Worm (Caenorhabditis elegans) whole organism, L3 larva: ENCODE data around the gene srx-119.

Source experiments
- aly-2 ChIP-seq: fragments of 150-350 bp; optimal IDR thresholded peaks from 2 replicates; lab custom pipeline; 2014; ENCODE audit warnings: missing biosample characterization, missing genetic modification characterization
- ama-1 ChIP-seq: fragments of 150-350 bp; optimal IDR thresholded peaks from 2 replicates; lab custom pipeline; 2018
- ceh-16 ChIP-seq: sonication (generic microtip); optimal IDR thresholded peaks from 2 replicates; lab custom pipeline; 2017; ENCODE audit warnings: missing biosample characterization, missing genetic modification characterization
- ceh-82 ChIP-seq: fragments of 150-350 bp; optimal IDR thresholded peaks from 2 replicates; lab custom pipeline; 2014; ENCODE audit warnings: missing biosample characterization, missing genetic modification characterization
- ceh-9 ChIP-seq: sonication (generic microtip); optimal IDR thresholded peaks from 2 replicates; lab custom pipeline; 2018; ENCODE audit warnings: missing biosample characterization, missing genetic modification characterization
- daf-12 ChIP-seq: fragments of 150-350 bp; optimal IDR thresholded peaks from 2 replicates; lab custom pipeline; 2014; ENCODE audit warnings: missing biosample characterization, missing genetic modification reagents, missing genetic modification characterization
- egl-27 ChIP-seq: sonication (generic microtip); optimal IDR thresholded peaks from 4 replicates; lab custom pipeline; 2017; ENCODE audit warnings: missing biosample characterization, missing genetic modification reagents, missing genetic modification characterization
- elt-1 ChIP-seq: fragments of 150-350 bp; optimal IDR thresholded peaks from 2 replicates; lab custom pipeline; 2014; ENCODE audit warnings: missing biosample characterization, missing genetic modification characterization
- elt-2 ChIP-seq: sonication (generic microtip); optimal IDR thresholded peaks from 2 replicates; lab custom pipeline; 2016; ENCODE audit warnings: missing genetic modification reagents, mild to moderate bottlenecking, missing genetic modification characterization, missing compliant biosample characterization
- elt-3 ChIP-seq, 3 experiments: fragments of 150-350 bp in 1 of 3; sonication (generic microtip) in 2 of 3; optimal IDR thresholded peaks; 2 replicates in 2 of 3; 4 replicates in 1 of 3; lab custom pipeline; 2014 to 2017; ENCODE audit warnings: missing biosample characterization in 3 of 3, missing genetic modification characterization in 3 of 3
- eor-1 ChIP-seq, 2 experiments: fragments of 150-350 bp; optimal IDR thresholded peaks; 2 replicates each; lab custom pipeline; 2014 to 2018; ENCODE audit warnings: missing biosample characterization in 2 of 2, missing genetic modification characterization in 2 of 2
- fkh-2 ChIP-seq: fragments of 150-350 bp; optimal IDR thresholded peaks from 2 replicates; lab custom pipeline; 2014; ENCODE audit warnings: missing biosample characterization, missing genetic modification reagents, missing genetic modification characterization
- jun-1 ChIP-seq: fragments of 150-350 bp; optimal IDR thresholded peaks from 2 replicates; lab custom pipeline; 2014; ENCODE audit warnings: missing biosample characterization, missing genetic modification reagents, missing genetic modification characterization
- lin-15B ChIP-seq: fragments of 150-350 bp; optimal IDR thresholded peaks from 2 replicates; lab custom pipeline; 2014; ENCODE audit warnings: missing biosample characterization, missing genetic modification characterization
- lin-39 ChIP-seq: fragments of 150-350 bp; optimal IDR thresholded peaks from 2 replicates; lab custom pipeline; 2018; ENCODE audit warnings: missing biosample characterization, missing genetic modification reagents, missing genetic modification characterization
- nfya-1 ChIP-seq: sonication (generic microtip); optimal IDR thresholded peaks from 2 replicates; lab custom pipeline; 2017; ENCODE audit warnings: missing genetic modification characterization, mild to moderate bottlenecking, missing compliant biosample characterization, antibody characterized with exemption, moderate library complexity; ENCODE audit not compliant: insufficient read depth
- nhr-12 ChIP-seq: fragments of 150-350 bp; optimal IDR thresholded peaks from 2 replicates; lab custom pipeline; 2014; ENCODE audit warnings: missing biosample characterization, missing genetic modification characterization
- nhr-23 ChIP-seq: fragments of 150-350 bp; optimal IDR thresholded peaks from 2 replicates; lab custom pipeline; 2014; ENCODE audit warnings: missing biosample characterization, missing genetic modification reagents, missing genetic modification characterization
- nhr-237 ChIP-seq: fragments of 150-350 bp; optimal IDR thresholded peaks from 2 replicates; lab custom pipeline; 2014; ENCODE audit warnings: missing biosample characterization, missing genetic modification characterization
- nhr-25 ChIP-seq: sonication (generic microtip); optimal IDR thresholded peaks from 2 replicates; lab custom pipeline; 2017; ENCODE audit warnings: missing biosample characterization, missing genetic modification characterization
- nhr-28 ChIP-seq: fragments of 150-350 bp; optimal IDR thresholded peaks from 2 replicates; lab custom pipeline; 2014; ENCODE audit warnings: missing biosample characterization, missing genetic modification characterization
- nhr-43 ChIP-seq: sonication (generic microtip); optimal IDR thresholded peaks from 2 replicates; lab custom pipeline; 2016; ENCODE audit warnings: mild to moderate bottlenecking, missing genetic modification characterization, missing compliant biosample characterization; ENCODE audit not compliant: poor library complexity, severe bottlenecking
- nhr-67 ChIP-seq: fragments of 150-350 bp; optimal IDR thresholded peaks from 2 replicates; lab custom pipeline; 2014; ENCODE audit warnings: missing biosample characterization, missing genetic modification characterization
- nhr-76 ChIP-seq: fragments of 150-350 bp; sonication (generic microtip); optimal IDR thresholded peaks from 5 replicates; lab custom pipeline; 2014; ENCODE audit warnings: missing biosample characterization, missing genetic modification characterization
- pha-4 ChIP-seq: fragments of 150-350 bp; optimal IDR thresholded peaks from 2 replicates; lab custom pipeline; 2014; ENCODE audit warnings: missing biosample characterization, missing genetic modification reagents, missing genetic modification characterization
- skn-1 ChIP-seq: fragments of 150-350 bp; optimal IDR thresholded peaks from 2 replicates; lab custom pipeline; 2014; ENCODE audit warnings: missing biosample characterization, missing genetic modification characterization
- tbx-2 ChIP-seq: sonication (generic microtip); optimal IDR thresholded peaks from 2 replicates; lab custom pipeline; 2016; ENCODE audit warnings: mild to moderate bottlenecking, missing genetic modification characterization, missing compliant biosample characterization
- unc-39 ChIP-seq: sonication (generic microtip); optimal IDR thresholded peaks from 4 replicates; lab custom pipeline; 2017; ENCODE audit warnings: missing biosample characterization, missing genetic modification characterization
- unc-62 ChIP-seq: fragments of 150-350 bp; sonication (generic microtip); optimal IDR thresholded peaks from 4 replicates; lab custom pipeline; 2014; ENCODE audit warnings: missing biosample characterization, missing genetic modification reagents, missing genetic modification characterization
- zag-1 ChIP-seq: fragments of 150-350 bp; optimal IDR thresholded peaks from 2 replicates; lab custom pipeline; 2014; ENCODE audit warnings: missing biosample characterization, missing genetic modification characterization
- ztf-11 ChIP-seq: fragments of 150-350 bp; optimal IDR thresholded peaks from 2 replicates; lab custom pipeline; 2014; ENCODE audit warnings: missing biosample characterization, missing genetic modification characterization

srx-119 gene

DNA sequence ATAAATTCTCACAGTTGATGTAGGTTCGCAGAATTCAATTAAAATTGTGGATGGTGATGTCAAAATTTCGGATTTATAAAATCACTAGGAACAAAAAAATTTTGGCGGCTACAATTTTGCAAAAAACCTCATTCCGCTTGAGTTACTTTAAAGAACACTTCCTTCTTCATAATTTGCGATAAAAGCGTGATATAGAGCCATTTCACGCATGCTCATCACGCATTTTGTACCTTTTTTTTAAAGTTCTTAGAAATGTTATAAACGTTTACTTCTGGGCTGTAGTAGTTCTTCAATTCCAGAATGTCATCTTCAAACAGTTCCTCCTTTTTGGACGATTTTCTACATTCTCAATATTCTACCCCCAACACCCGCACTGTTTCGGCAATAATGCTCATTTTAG lies at the start of gene srx-119:
Gene srx-119 (plus strand): TSS at position 301 of the 400 bp plus-strand sequence.
- TF ChIP-seq elt-2 = no peak
- no peak for TF ChIP-seq lin-15B (tag; lab: Kevin White, UChicago)
- no peak for TF ChIP-seq eor-1 (tag; optimal IDR thresholded peaks at IDR 0.05; lab: Kevin White, UChicago)
- no peak for TF ChIP-seq daf-12
- TF ChIP-seq ceh-82 (tag; lab: Kevin White, UChicago) = no peak

DNA sequence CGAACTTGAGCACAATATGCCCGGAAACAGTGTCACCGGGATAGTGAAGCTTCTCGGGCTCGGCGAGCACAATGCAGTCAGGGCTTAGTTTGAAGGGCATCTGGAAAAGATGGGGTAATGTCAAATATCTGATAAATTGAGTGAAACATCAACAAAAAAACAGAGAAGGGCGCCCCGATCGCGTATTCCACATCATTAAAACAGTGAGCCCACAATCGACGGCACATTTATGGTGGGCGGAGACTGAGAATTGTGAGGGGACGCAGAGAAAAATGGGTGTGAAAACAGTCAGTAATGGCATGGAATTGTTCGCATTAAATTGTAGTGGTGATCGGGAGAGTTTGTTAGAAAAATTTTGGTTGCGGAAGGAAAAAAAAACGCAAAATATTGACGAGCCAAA lies 47.2 kb upstream of the srx-119 start, which contains the start of gene arrd-9:
Gene arrd-9 (minus strand): TSS at position 101 of the 400 bp plus-strand sequence.
- no peak for TF ChIP-seq skn-1 (tag; lab: Kevin White, UChicago)
- no peak for TF ChIP-seq fkh-2
- no peak for TF ChIP-seq ztf-11 (tag; lab: Kevin White, UChicago)
- no peak for TF ChIP-seq nhr-25
- TF ChIP-seq pha-4 (tag; lab: Kevin White, UChicago) = no peak
- TF ChIP-seq nhr-67 (tag; lab: Kevin White, UChicago) = no peak
- TF ChIP-seq ama-1 (lab: Kevin White, UChicago) = no peak
- TF ChIP-seq ceh-82 (tag; lab: Kevin White, UChicago) = no peak
- no peak for TF ChIP-seq nhr-23

DNA sequence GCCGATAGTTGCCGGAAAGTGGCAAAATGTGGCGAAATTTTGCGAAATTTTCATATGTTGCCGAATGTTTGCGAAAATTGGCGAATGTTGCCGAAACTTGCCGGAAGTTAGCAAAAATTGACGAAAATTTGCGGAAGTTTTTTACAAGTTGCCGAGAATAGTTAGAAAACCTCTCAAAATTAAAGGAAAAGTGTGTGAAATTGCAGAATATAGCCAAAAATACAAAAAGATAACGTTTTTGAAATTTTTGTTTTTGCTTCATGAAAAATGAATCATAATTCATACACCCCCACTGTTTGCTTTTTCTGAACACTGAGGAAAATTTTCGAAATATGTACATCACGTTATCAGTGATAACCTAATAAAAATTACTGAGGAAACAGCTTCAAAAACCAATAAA lies 46.4 kb upstream of the srx-119 start:
- TF ChIP-seq nhr-12 (tag; lab: Kevin White, UChicago) (no peak), unc-62 (no peak)

- TF ChIP-seq elt-2 = no peak
- TF ChIP-seq ceh-9 (tag; lab: Kevin White, UChicago) = no peak
- no peak for TF ChIP-seq ama-1 (lab: Kevin White, UChicago)
- TF ChIP-seq elt-3 (tag; optimal IDR thresholded peaks at IDR 0.05; lab: Kevin White, UChicago) = no peak
- no peak for TF ChIP-seq nhr-43 (tag; lab: Kevin White, UChicago)
- no peak for TF ChIP-seq jun-1 (tag; lab: Kevin White, UChicago)
- TF ChIP-seq aly-2 (tag; lab: Kevin White, UChicago) = no peak
- no peak for TF ChIP-seq nhr-23
- no peak for TF ChIP-seq ceh-16
- TF ChIP-seq elt-1 (tag; lab: Kevin White, UChicago) = no peak
- TF ChIP-seq nhr-76 (tag; lab: Kevin White, UChicago) = no peak
- no peak for TF ChIP-seq lin-39
- no peak for TF ChIP-seq nhr-237 (tag; lab: Kevin White, UChicago)
- no peak for TF ChIP-seq egl-27 (tag; lab: Kevin White, UChicago)
Observed at ce11 chrII:12482622-12483021, 45.4 kb upstream of the srx-119 start, which contains the start of gene fbxb-102. Gene fbxb-102, plus strand, starts transcription at chrII:12482922.

DNA sequence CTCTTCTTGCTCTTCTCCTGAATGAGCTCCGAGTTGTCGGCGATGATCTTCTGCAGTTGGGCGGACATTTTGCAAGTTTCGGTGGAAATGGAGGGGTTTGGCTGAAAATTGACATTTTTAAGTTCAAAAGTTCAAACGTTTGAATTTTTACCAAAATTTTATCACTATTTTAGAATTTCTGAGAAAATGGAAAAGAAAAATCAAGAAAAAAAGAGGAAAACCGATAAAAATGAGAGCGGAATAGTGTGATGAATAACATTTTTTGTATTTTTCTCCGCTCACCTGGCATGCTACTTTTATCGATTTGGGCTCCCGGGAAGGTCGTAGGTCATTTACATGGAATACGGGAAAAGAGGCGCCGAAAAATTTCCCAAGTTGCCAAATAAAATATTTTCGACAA lies 43.0 kb upstream of the srx-119 start, which contains the start of gene F15A4.10:
Gene F15A4.10 (minus strand): TSS at position 101 of the 400 bp plus-strand sequence.
- TF ChIP-seq tbx-2 (tag; lab: Kevin White, UChicago) (no peak), eor-1 (tag; optimal IDR thresholded peaks at IDR 0.05; lab: Kevin White, UChicago) (no peak), nfya-1 (tag; lab: Kevin White, UChicago) (no peak), jun-1 (tag; lab: Kevin White, UChicago) (no peak), nhr-12 (tag; lab: Kevin White, UChicago) (no peak), nhr-23 (no peak), elt-2 (no peak), nhr-237 (tag; lab: Kevin White, UChicago) (no peak), ceh-9 (tag; lab: Kevin White, UChicago) (no peak), aly-2 (tag; lab: Kevin White, UChicago) (no peak), unc-62 (no peak), unc-39 (tag; lab: Kevin White, UChicago) (no peak)
- TF ChIP-seq, all 47 proteins: peak for 0

DNA sequence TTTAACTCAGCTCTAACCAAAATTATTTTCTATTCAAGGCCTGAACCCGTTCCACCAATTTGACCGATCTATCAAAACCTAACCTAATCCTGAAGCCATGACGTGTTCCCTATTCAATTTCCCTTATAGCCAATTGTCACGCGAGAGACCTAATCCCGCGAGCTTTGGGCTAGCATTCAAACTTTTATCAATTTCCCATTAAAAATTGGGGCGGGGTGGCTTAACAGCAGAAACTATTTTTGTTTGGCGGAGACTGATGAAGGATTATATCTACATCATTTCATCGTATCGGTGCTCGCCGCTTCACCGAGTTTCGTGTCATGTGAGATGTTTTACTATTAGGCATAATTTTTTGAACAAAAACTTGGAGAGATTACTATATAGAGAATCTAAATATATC lies 39.2 kb upstream of the srx-119 start:
- TF ChIP-seq jun-1 (tag; lab: Kevin White, UChicago) (no peak), zag-1 (tag; lab: Kevin White, UChicago) (no peak), egl-27 (tag; lab: Kevin White, UChicago) (no peak), nhr-43 (tag; lab: Kevin White, UChicago) (no peak), nhr-237 (tag; lab: Kevin White, UChicago) (no peak), nhr-28 (tag; lab: Kevin White, UChicago) (no peak), ceh-82 (tag; lab: Kevin White, UChicago) (no peak)
